Worm (Caenorhabditis elegans): ENCODE measurements around the gene C06E4.1.

Gene C06E4.1

DNA sequence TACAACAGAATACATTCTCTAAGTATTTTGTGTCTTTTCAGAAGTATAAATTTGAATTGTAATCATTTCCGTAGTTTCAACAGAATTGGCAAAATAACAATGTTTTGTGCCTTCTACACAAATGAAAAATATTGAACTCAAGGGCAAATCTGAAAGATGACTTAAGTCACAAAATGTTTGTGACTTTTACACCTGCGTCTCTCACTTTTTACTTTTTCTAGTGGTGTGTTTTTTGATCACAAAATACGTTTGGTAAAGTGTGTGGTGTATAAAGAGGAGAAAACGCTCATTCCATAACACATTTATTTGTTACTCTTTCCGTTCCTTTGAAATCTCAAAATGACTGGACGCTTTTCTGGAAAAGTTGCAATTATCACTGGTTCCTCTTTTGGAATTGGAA lies 22.5 kb upstream of the C06E4.1 start, which contains the start of gene C06E4.3:
C06E4.3 (plus strand) TSS at position 289 of the 400 bp plus-strand sequence.
- no peak for TF ChIP-seq scrt-1 (GFP tag; IDR thresholded peaks at IDR 0.05)
- TF ChIP-seq ets-7 (tag; optimal IDR thresholded peaks at IDR 0.05) = no peak
- no peak for TF ChIP-seq aly-1 (tag; optimal IDR thresholded peaks at IDR 0.05)
- TF ChIP-seq hnd-1 (tag; optimal IDR thresholded peaks at IDR 0.05) = no peak
- no peak for TF ChIP-seq hmbx-1 (tag; optimal IDR thresholded peaks at IDR 0.05)
- TF ChIP-seq tbx-11 (GFP tag; IDR thresholded peaks at IDR 0.05) = no peak

DNA sequence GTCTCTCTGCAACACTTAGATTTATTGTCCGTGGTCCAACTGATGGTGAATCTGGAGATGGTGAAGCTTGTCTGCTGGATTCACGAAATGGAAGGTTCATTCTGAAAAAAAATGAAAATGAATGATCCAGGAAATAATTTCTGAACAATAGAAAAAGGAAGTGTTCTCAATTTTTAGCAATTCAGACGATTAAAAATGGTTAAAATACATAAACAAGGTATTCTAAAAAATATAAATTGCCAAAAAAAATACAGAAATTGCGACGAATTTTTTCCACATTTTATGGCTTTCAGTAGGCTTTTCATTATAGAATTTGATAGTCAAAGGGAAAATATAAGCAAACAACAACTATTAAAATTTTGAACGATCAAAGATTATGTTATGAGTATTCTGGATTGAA lies 19.9 kb upstream of the C06E4.1 start, which contains the start of gene glb-2:
glb-2 (minus strand) TSS at position 101 of the 400 bp plus-strand sequence.
- no peak for TF ChIP-seq flt-1 (GFP tag; IDR thresholded peaks at IDR 0.05)
- TF ChIP-seq pes-1 (GFP tag; IDR thresholded peaks at IDR 0.05) = no peak
- no peak for TF ChIP-seq hmg-4 (GFP tag; optimal IDR thresholded peaks at IDR 0.05)
- no peak for TF ChIP-seq ets-7 (tag; optimal IDR thresholded peaks at IDR 0.05)
- no peak for TF ChIP-seq ceh-13 (GFP tag; optimal IDR thresholded peaks at IDR 0.05)

DNA sequence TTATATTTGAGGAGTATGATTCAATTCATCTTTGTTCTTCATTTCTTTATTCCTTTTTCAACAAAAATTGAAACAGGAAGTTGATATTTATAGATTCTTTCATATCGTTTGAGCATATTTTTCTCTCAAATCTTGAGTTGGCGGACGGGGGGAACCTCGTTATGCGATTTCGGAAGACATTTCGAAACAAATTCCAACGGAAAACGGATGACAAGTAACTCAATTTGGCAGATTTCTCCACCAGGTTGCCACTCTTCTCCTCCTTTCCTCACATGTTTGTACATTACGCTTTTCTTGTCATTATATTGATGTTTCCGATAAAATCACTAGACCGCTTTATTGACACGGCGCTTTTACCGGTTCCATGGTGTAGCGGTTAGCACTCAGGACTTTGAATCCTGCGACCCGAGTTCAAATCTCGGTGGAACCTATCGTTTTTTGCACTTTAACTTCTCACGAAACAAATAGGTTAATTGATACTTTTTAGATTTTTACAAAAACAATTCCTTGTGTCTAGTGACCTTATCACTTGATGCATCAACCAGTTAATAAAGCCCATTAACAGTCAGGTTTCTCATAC lies 8.0 kb upstream of the C06E4.1 start:
- no peak for TF ChIP-seq hnd-1 (tag; optimal IDR thresholded peaks at IDR 0.05)
- TF ChIP-seq flt-1 (GFP tag; IDR thresholded peaks at IDR 0.05) = no peak
- no peak for TF ChIP-seq ceh-36 (tag; optimal IDR thresholded peaks at IDR 0.05)
- no peak for TF ChIP-seq F13C5.2 (tag; optimal IDR thresholded peaks at IDR 0.05)
- no peak for TF ChIP-seq scrt-1 (GFP tag; IDR thresholded peaks at IDR 0.05)

DNA sequence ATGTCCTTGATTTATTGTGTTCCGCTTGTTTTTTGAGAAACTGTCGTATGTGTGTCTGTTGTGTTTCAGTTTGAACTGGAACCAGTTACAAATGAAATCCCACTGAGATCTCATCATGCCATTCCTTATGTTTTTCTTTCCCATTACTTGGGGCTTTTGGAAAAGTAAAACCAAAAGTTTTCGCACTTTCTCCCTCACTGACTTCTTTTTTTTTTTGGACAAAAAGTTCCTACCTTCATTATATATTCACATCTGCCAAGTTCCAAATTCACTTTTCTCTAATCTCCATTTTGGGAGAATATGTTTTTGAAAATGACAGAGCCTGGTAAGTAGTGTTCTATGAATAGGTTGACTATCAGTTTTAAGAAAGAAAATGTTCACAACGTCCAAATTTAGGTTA lies 6.4 kb upstream of the C06E4.1 start, which contains the start of gene C06E4.2:
C06E4.2 (plus strand) TSS at position 301 of the 400 bp plus-strand sequence.
- no peak for TF ChIP-seq ceh-13 (GFP tag; optimal IDR thresholded peaks at IDR 0.05)
- TF ChIP-seq flt-1 (GFP tag; IDR thresholded peaks at IDR 0.05) = no peak
- TF ChIP-seq tra-4 (tag; optimal IDR thresholded peaks at IDR 0.05) = no peak
- no peak for TF ChIP-seq pes-1 (GFP tag; IDR thresholded peaks at IDR 0.05)
- TF ChIP-seq ceh-36 (tag; optimal IDR thresholded peaks at IDR 0.05) = no peak
- TF ChIP-seq aly-1 (tag; optimal IDR thresholded peaks at IDR 0.05) = no peak
- TF ChIP-seq tbx-37 (GFP tag; conservative IDR thresholded peaks at IDR 0.05) = no peak
- TF ChIP-seq ets-7 (tag; optimal IDR thresholded peaks at IDR 0.05) = no peak
- no peak for TF ChIP-seq F13C5.2 (tag; optimal IDR thresholded peaks at IDR 0.05)
- no peak for TF ChIP-seq ama-1 (optimal IDR thresholded peaks at IDR 0.05)
- TF ChIP-seq hnd-1 (tag; optimal IDR thresholded peaks at IDR 0.05) = no peak
- no peak for TF ChIP-seq hmg-4 (GFP tag; optimal IDR thresholded peaks at IDR 0.05)
- no peak for TF ChIP-seq hmbx-1 (tag; optimal IDR thresholded peaks at IDR 0.05)
- TF ChIP-seq tbx-11 (GFP tag; IDR thresholded peaks at IDR 0.05) = no peak
- no peak for TF ChIP-seq B0310.2 (tag; optimal IDR thresholded peaks at IDR 0.05)
- TF ChIP-seq scrt-1 (GFP tag; IDR thresholded peaks at IDR 0.05) = no peak

DNA sequence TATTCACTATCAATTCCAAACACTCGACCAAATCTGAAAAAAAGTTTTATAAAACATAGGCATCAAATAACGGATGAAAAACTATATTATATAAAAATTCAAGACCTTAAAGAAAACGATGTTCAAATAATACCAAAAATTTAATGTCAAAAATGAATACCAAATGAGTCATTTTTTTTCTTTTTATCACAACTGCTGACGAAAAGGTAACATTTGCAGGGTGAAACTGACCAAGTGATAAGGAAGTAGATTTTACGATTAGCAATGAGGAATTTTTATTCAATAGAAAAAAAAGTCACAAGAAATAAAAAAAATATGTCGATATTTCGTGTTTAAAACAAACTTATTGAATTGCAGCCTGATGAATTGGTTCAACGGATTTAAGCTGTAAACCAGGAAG lies 2.8 kb downstream of the C06E4.1 start, which contains the start of gene C06E4.8:
C06E4.8 (minus strand) TSS at position 37 of the 400 bp plus-strand sequence.
- TF ChIP-seq ceh-36 (tag; optimal IDR thresholded peaks at IDR 0.05) (no peak), B0310.2 (tag; optimal IDR thresholded peaks at IDR 0.05) (no peak), tbx-37 (GFP tag; conservative IDR thresholded peaks at IDR 0.05) (no peak), tra-4 (tag; optimal IDR thresholded peaks at IDR 0.05) (no peak), ama-1 (optimal IDR thresholded peaks at IDR 0.05) (no peak), sea-1 (GFP tag; conservative IDR thresholded peaks at IDR 0.05) (no peak), aly-1 (tag; optimal IDR thresholded peaks at IDR 0.05) (no peak), ceh-13 (GFP tag; optimal IDR thresholded peaks at IDR 0.05) (no peak), pes-1 (GFP tag; IDR thresholded peaks at IDR 0.05) (no peak), hnd-1 (tag; optimal IDR thresholded peaks at IDR 0.05) (no peak), tbx-11 (GFP tag; IDR thresholded peaks at IDR 0.05) (no peak), hmbx-1 (tag; optimal IDR thresholded peaks at IDR 0.05) (no peak)

- TF ChIP-seq hnd-1 (tag; optimal IDR thresholded peaks at IDR 0.05) = no peak
- no peak for TF ChIP-seq ceh-36 (tag; optimal IDR thresholded peaks at IDR 0.05)
- TF ChIP-seq pes-1 (GFP tag; IDR thresholded peaks at IDR 0.05) = no peak
- TF ChIP-seq flt-1 (GFP tag; IDR thresholded peaks at IDR 0.05) = no peak
- TF ChIP-seq hmg-4 (GFP tag; optimal IDR thresholded peaks at IDR 0.05) = no peak
- TF ChIP-seq B0310.2 (tag; optimal IDR thresholded peaks at IDR 0.05) = no peak
- no peak for TF ChIP-seq ama-1 (optimal IDR thresholded peaks at IDR 0.05)
- TF ChIP-seq scrt-1 (GFP tag; IDR thresholded peaks at IDR 0.05) = no peak
- TF ChIP-seq F13C5.2 (tag; optimal IDR thresholded peaks at IDR 0.05) = no peak
- no peak for TF ChIP-seq sea-1 (GFP tag; conservative IDR thresholded peaks at IDR 0.05)
- no peak for TF ChIP-seq tra-4 (tag; optimal IDR thresholded peaks at IDR 0.05)
- TF ChIP-seq ceh-13 (GFP tag; optimal IDR thresholded peaks at IDR 0.05) = no peak
- TF ChIP-seq ets-7 (tag; optimal IDR thresholded peaks at IDR 0.05) = no peak
These were observed 4.4 kb downstream of the C06E4.1 start, which contains the start of gene F42C5.3 for ce11 chrIV:7287474-7287873. F42C5.3 (minus strand) TSS chrIV:7287574.

- no peak for TF ChIP-seq ets-7 (tag; optimal IDR thresholded peaks at IDR 0.05)
- TF ChIP-seq B0310.2 (tag; optimal IDR thresholded peaks at IDR 0.05) = no peak
- no peak for TF ChIP-seq scrt-1 (GFP tag; IDR thresholded peaks at IDR 0.05)
- no peak for TF ChIP-seq tbx-11 (GFP tag; IDR thresholded peaks at IDR 0.05)
- no peak for TF ChIP-seq F13C5.2 (tag; optimal IDR thresholded peaks at IDR 0.05)
These were observed 8.0 kb downstream of the C06E4.1 start for ce11 chrIV:7291066-7291465.

DNA sequence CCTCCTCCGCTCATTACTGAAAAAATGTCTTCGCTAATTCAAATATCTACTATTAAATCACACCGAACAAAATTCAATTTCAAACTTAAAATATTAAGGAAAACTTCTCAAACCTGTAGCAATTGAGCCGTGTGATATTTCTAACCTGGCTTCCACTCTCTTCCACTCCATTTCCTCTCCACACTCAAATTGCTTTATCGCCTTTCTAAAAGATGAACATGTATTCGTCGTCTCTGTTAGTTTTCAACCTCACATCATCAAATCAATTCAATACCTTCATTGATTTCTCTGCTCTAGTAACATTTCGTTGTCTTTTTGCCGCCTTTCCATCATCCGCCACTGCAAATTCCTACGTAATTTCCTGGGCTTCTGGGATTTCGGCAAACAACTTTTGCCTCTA lies 8.9 kb downstream of the C06E4.1 start, which contains the start of gene F42C5.4:
F42C5.4 (minus strand) TSS at position 171 of the 400 bp plus-strand sequence.
- TF ChIP-seq ceh-36 (tag; optimal IDR thresholded peaks at IDR 0.05) = no peak
- no peak for TF ChIP-seq scrt-1 (GFP tag; IDR thresholded peaks at IDR 0.05)
- no peak for TF ChIP-seq ets-7 (tag; optimal IDR thresholded peaks at IDR 0.05)
- TF ChIP-seq ceh-13 (GFP tag; optimal IDR thresholded peaks at IDR 0.05) = no peak
- TF ChIP-seq hnd-1 (tag; optimal IDR thresholded peaks at IDR 0.05) = no peak
- no peak for TF ChIP-seq tra-4 (tag; optimal IDR thresholded peaks at IDR 0.05)
- TF ChIP-seq aly-1 (tag; optimal IDR thresholded peaks at IDR 0.05) = no peak
- TF ChIP-seq tbx-11 (GFP tag; IDR thresholded peaks at IDR 0.05) = no peak
- no peak for TF ChIP-seq F13C5.2 (tag; optimal IDR thresholded peaks at IDR 0.05)
- no peak for TF ChIP-seq hmbx-1 (tag; optimal IDR thresholded peaks at IDR 0.05)
